Fruit fly (Drosophila melanogaster) whole organism, wandering third instar larva: Measurements from ENCODE around the gene ovo.

Experiments
- Dfd ChIP-seq: fragments of >200 bp; optimal IDR thresholded peaks from 2 replicates; lab custom pipeline; 2017; ENCODE audit warnings: missing biosample characterization, missing genetic modification characterization
- GATAd ChIP-seq: sonication (Bioruptor generic); optimal IDR thresholded peaks from 2 replicates; lab custom pipeline; 2016; ENCODE audit warnings: missing biosample characterization, missing genetic modification characterization
- Hnf4 ChIP-seq: fragments of 200-800 bp; sonication (Bioruptor generic); optimal IDR thresholded peaks from 2 replicates; lab custom pipeline; 2016; ENCODE audit warnings: missing biosample characterization, mild to moderate bottlenecking, missing genetic modification characterization
- N ChIP-seq: fragments of >200 bp; optimal IDR thresholded peaks from 2 replicates; lab custom pipeline; 2018; ENCODE audit warnings: missing biosample characterization, missing external identifiers, missing genetic modification characterization
- Sp1 ChIP-seq: fragments of 200-800 bp; sonication (Bioruptor generic); optimal IDR thresholded peaks from 3 replicates; lab custom pipeline; 2019; ENCODE audit warnings: missing biosample characterization, mild to moderate bottlenecking, missing genetic modification characterization, moderate library complexity
- Vsx2 ChIP-seq: fragments of 200-300, 225-300 bp; sonication (Bioruptor generic); optimal IDR thresholded peaks from 2 replicates; lab custom pipeline; 2018; ENCODE audit warnings: missing biosample characterization, missing genetic modification characterization; ENCODE audit not compliant: partially characterized antibody
- br ChIP-seq: fragments of 200-800 bp; sonication (Bioruptor generic); optimal IDR thresholded peaks from 2 replicates; lab custom pipeline; 2016; ENCODE audit warnings: missing biosample characterization, missing genetic modification characterization
- dmrt93B ChIP-seq: fragments of 200-800 bp; sonication (Bioruptor generic); optimal IDR thresholded peaks from 2 replicates; lab custom pipeline; 2018; ENCODE audit warnings: missing biosample characterization, mild to moderate bottlenecking, missing genetic modification characterization
- dsf ChIP-seq: sonication (Bioruptor generic); optimal IDR thresholded peaks from 2 replicates; lab custom pipeline; 2016; ENCODE audit warnings: missing biosample characterization, missing genetic modification characterization, borderline replicate concordance
- h ChIP-seq: fragments of 200-800 bp; sonication (Bioruptor generic); optimal IDR thresholded peaks from 3 replicates; lab custom pipeline; 2016; ENCODE audit warnings: missing biosample characterization, mild to moderate bottlenecking, missing genetic modification characterization
- rgr ChIP-seq: fragments of 200-800 bp; sonication (Bioruptor generic); optimal IDR thresholded peaks from 3 replicates; lab custom pipeline; 2016; ENCODE audit warnings: missing biosample characterization, mild to moderate bottlenecking, missing genetic modification characterization
- sage ChIP-seq: fragments of 200-800 bp; sonication (Bioruptor generic); optimal IDR thresholded peaks from 2 replicates; lab custom pipeline; 2016; ENCODE audit warnings: missing biosample characterization, mild to moderate bottlenecking, missing genetic modification characterization
- sv ChIP-seq: fragments of 200-800 bp; sonication (Bioruptor generic); optimal IDR thresholded peaks from 3 replicates; lab custom pipeline; 2016; ENCODE audit warnings: missing biosample characterization, missing genetic modification characterization
- usp ChIP-seq: fragments of >200 bp; optimal IDR thresholded peaks from 2 replicates; lab custom pipeline; 2017; ENCODE audit warnings: missing biosample characterization, missing genetic modification characterization

DNA sequence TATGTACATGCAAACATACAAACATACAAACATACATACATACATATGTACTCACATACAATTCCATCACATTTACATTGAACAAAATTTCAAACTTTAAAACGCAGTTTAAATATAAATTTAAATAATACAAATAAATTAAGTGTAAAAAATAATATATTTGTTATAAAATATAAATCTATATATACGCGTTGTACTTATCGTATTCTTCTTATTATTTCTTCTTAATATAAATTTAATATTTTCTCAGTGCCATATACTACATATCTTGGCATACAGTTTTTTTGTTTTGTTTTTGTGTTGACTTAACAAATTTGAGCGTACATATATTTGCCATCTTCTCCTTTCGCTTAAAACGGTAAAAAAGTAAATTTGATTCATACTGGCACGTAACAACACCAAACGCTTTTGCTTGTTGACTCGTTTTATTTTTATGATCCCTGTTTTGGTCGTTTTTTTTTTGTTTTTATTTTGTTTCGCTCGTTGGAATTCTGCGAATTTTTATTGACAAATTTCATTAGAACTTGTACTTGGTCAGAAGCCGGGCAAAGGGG is 17.9 kb upstream of the ovo start:
- TF ChIP-seq rgr = no peak
- no peak for TF ChIP-seq Dfd (GFP tag; lab: Kevin White, UChicago)
- TF ChIP-seq sv (GFP tag; lab: Kevin White, UChicago) = no peak
- no peak for TF ChIP-seq dsf
- TF ChIP-seq Vsx2 (GFP tag; lab: Kevin White, UChicago) = no peak
- TF ChIP-seq Hnf4 (GFP tag; lab: Kevin White, UChicago) = no peak
- no peak for TF ChIP-seq sage (GFP tag; lab: Kevin White, UChicago)
- no peak for TF ChIP-seq GATAd (GFP tag; lab: Kevin White, UChicago)
- TF ChIP-seq h (GFP tag; lab: Kevin White, UChicago) = no peak
- no peak for TF ChIP-seq usp (GFP tag; lab: Kevin White, UChicago)
- TF ChIP-seq N (GFP tag; lab: Kevin White, UChicago) = no peak
- TF ChIP-seq dmrt93B (GFP tag; lab: Kevin White, UChicago) = no peak
- no peak for TF ChIP-seq br (GFP tag; lab: Kevin White, UChicago)
- TF ChIP-seq Sp1 (GFP tag; lab: Kevin White, UChicago) = peak; percentile 55
